Worm (Caenorhabditis elegans) whole organism, late embryonic: ENCODE data around the gene mpk-1.
A peak's percentile ranks its signal among the peaks of the same experiment; 100 is the strongest.

Experiments
- tbx-2 ChIP-seq: sonication (generic microtip); optimal IDR thresholded peaks from 2 replicates; lab custom pipeline; 2016; ENCODE audit warnings: missing genetic modification characterization, missing compliant biosample characterization
- tbx-7 ChIP-seq: sonication (generic microtip); optimal IDR thresholded peaks from 2 replicates; lab custom pipeline; 2016; ENCODE audit warnings: missing genotype, missing genetic modification characterization, missing compliant biosample characterization
- ttx-3 ChIP-seq: sonication (generic microtip); optimal IDR thresholded peaks from 2 replicates; lab custom pipeline; 2016; ENCODE audit warnings: missing genetic modification reagents, missing genetic modification characterization, missing compliant biosample characterization

DNA sequence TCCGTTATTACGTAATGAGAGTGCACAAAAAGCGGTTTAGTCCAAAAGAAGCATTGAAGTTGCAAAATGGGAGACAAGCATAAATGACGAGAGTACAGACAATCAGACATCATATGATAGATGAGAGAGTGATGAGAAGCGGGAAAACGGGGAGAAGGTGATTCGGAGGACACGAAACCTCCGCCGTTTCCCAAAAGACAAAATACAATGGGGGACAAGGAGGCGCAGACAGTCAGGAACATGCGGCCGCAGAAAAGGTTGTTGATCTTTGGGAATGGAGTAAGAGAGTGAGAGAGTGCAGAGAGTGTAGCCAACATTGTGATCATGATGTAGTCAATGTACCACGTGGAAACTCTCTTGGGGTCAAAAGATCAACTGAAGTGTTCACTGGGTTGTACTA lies 9.8 kb upstream of the mpk-1 start:
- TF ChIP-seq tbx-2 (tag; lab: Kevin White, UChicago) (peak; percentile 84), tbx-7 (tag; lab: Kevin White, UChicago) (peak; percentile 5), ttx-3 (tag; lab: Kevin White, UChicago) (no peak)
